Fruit fly (Drosophila melanogaster): ENCODE measurements around the gene CG16749.

DNA sequence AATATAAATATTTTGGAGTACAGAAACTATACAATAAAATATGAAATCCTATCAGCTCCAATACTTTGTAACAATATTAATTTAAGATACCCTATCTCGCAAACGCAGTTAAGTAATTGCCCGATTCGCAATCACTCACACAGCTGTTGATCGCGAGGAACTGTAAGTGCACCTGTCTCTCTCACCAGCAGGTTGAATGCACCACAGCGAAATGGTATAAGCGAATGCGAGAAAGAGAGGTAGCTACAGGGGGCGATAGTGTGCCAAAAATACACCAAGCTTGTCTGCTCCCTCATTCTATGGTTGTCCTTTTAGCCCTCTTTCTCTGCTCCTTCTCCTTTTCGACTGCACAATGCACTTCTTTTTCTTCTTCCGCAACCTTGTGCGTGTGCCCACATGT lies 7.1 kb upstream of the CG16749 start:
- TF ChIP-seq Clk (GFP tag; optimal IDR thresholded peaks at IDR 0.05) (no peak), bab1 (GFP tag; optimal IDR thresholded peaks at IDR 0.05) (no peak), CG12768 (GFP tag; optimal IDR thresholded peaks at IDR 0.05) (no peak)
